Fruit fly (Drosophila melanogaster): ENCODE data around the gene dpr20.

Gene dpr20

dm6 chr3L:824444-824843 lies 32.6 kb downstream of the dpr20 start (continued):
- no peak for TF ChIP-seq sage (GFP tag; optimal IDR thresholded peaks at IDR 0.05)
- TF ChIP-seq fru (GFP tag; optimal IDR thresholded peaks at IDR 0.05) = peak; percentile 28
- no peak for TF ChIP-seq Vsx2 (GFP tag; optimal IDR thresholded peaks at IDR 0.05; ENCODE audit: partially characterized antibody)

- peak; percentile 2 for TF ChIP-seq ey (GFP tag; optimal IDR thresholded peaks at IDR 0.05)
- no peak for TF ChIP-seq lola (GFP tag; optimal IDR thresholded peaks at IDR 0.05)
- no peak for TF ChIP-seq dl (GFP tag; optimal IDR thresholded peaks at IDR 0.05; ENCODE audit: insufficient read depth in 1 of 2, partially characterized antibody in 2 of 2)
- TF ChIP-seq Hr78 (GFP tag; optimal IDR thresholded peaks at IDR 0.05) = no peak
- TF ChIP-seq usp (GFP tag; optimal IDR thresholded peaks at IDR 0.05) = no peak
- TF ChIP-seq Sp1 (GFP tag; optimal IDR thresholded peaks at IDR 0.05) = no peak
- TF ChIP-seq Jra (GFP tag; optimal IDR thresholded peaks at IDR 0.05) = no peak
Measured at dm6 chr3L:823597-823996, 33.5 kb downstream of the dpr20 start.

dm6 chr3L:822619-823018 lies 34.4 kb downstream of the dpr20 start:
- TF ChIP-seq foxo (GFP tag; optimal IDR thresholded peaks at IDR 0.05) (peak in 1 of 2 experiments; percentile 56), h (GFP tag; optimal IDR thresholded peaks at IDR 0.05) (peak; percentile 55), Hr83 (GFP tag; optimal IDR thresholded peaks at IDR 0.05; ENCODE audit: poor library complexity, severe bottlenecking) (no peak), woc (GFP tag; optimal IDR thresholded peaks at IDR 0.05) (peak; percentile 20), OdsH (GFP tag; optimal IDR thresholded peaks at IDR 0.05) (peak; percentile 41), br (GFP tag; optimal IDR thresholded peaks at IDR 0.05) (peak; percentile 64), Sp1 (GFP tag; optimal IDR thresholded peaks at IDR 0.05) (peak; percentile 60), dmrt93B (GFP tag; optimal IDR thresholded peaks at IDR 0.05) (peak; percentile 32), Hnf4 (GFP tag; optimal IDR thresholded peaks at IDR 0.05) (peak; percentile 58), sv (GFP tag; optimal IDR thresholded peaks at IDR 0.05) (no peak), fru (GFP tag; optimal IDR thresholded peaks at IDR 0.05) (peak; percentile 72), rgr (GFP tag; optimal IDR thresholded peaks at IDR 0.05) (peak; percentile 60), lola (GFP tag; optimal IDR thresholded peaks at IDR 0.05) (no peak), HLH106 (tag; optimal IDR thresholded peaks at IDR 0.05) (peak; percentile 69), Rel (GFP tag; optimal IDR thresholded peaks at IDR 0.05) (no peak), Rel (tag; optimal IDR thresholded peaks at IDR 0.05) (peak; percentile 4), usp (GFP tag; optimal IDR thresholded peaks at IDR 0.05) (no peak), ey (GFP tag; optimal IDR thresholded peaks at IDR 0.05) (peak; percentile 72), psq (GFP tag; optimal IDR thresholded peaks at IDR 0.05) (peak; percentile 26)

dm6 chr3L:821951-822350 lies 35.1 kb downstream of the dpr20 start:
- TF ChIP-seq usp (GFP tag; optimal IDR thresholded peaks at IDR 0.05) = no peak
- TF ChIP-seq psq (GFP tag; optimal IDR thresholded peaks at IDR 0.05) = peak; percentile 16
- no peak for TF ChIP-seq pan (optimal IDR thresholded peaks at IDR 0.05)
- TF ChIP-seq Dfd (GFP tag; optimal IDR thresholded peaks at IDR 0.05) = no peak
- TF ChIP-seq OdsH (GFP tag; optimal IDR thresholded peaks at IDR 0.05) = peak; percentile 27
- TF ChIP-seq brk (GFP tag; optimal IDR thresholded peaks at IDR 0.05) = no peak
- peak; percentile 55 for TF ChIP-seq HLH106 (tag; optimal IDR thresholded peaks at IDR 0.05)
- peak; percentile 55 for TF ChIP-seq h (GFP tag; optimal IDR thresholded peaks at IDR 0.05)
- TF ChIP-seq ey (GFP tag; optimal IDR thresholded peaks at IDR 0.05) = peak; percentile 28
- TF ChIP-seq dmrt93B (GFP tag; optimal IDR thresholded peaks at IDR 0.05) = peak; percentile 40
- peak; percentile 21 for TF ChIP-seq sage (GFP tag; optimal IDR thresholded peaks at IDR 0.05)
- peak in 1 of 2 experiments; percentile 41 for TF ChIP-seq foxo (GFP tag; optimal IDR thresholded peaks at IDR 0.05)
- peak; percentile 26 for TF ChIP-seq Hnf4 (GFP tag; optimal IDR thresholded peaks at IDR 0.05)
- no peak for TF ChIP-seq dl (GFP tag; optimal IDR thresholded peaks at IDR 0.05; ENCODE audit: insufficient read depth in 1 of 2, partially characterized antibody in 2 of 2)
- TF ChIP-seq Sp1 (GFP tag; optimal IDR thresholded peaks at IDR 0.05) = peak; percentile 15
- TF ChIP-seq rgr (GFP tag; optimal IDR thresholded peaks at IDR 0.05) = peak; percentile 42
- peak; percentile 44 for TF ChIP-seq fru (GFP tag; optimal IDR thresholded peaks at IDR 0.05)
- peak; percentile 32 for TF ChIP-seq br (GFP tag; optimal IDR thresholded peaks at IDR 0.05)
- no peak for TF ChIP-seq CG9705 (GFP tag; optimal IDR thresholded peaks at IDR 0.05)
- TF ChIP-seq N (GFP tag; optimal IDR thresholded peaks at IDR 0.05) = no peak
- no peak for TF ChIP-seq Hr83 (GFP tag; optimal IDR thresholded peaks at IDR 0.05; ENCODE audit: poor library complexity, severe bottlenecking)

- TF ChIP-seq foxo (GFP tag; optimal IDR thresholded peaks at IDR 0.05) (no peak), fru (GFP tag; optimal IDR thresholded peaks at IDR 0.05) (peak; percentile 10)
Measured at dm6 chr3L:820975-821598, 36.0 kb downstream of the dpr20 start.
